Worm (Caenorhabditis elegans) whole organism, early embryonic: ENCODE data around the gene glrx-5.

Experiments used
- ama-1 ChIP-seq: fragments of 150-350 bp; optimal IDR thresholded peaks from 2 replicates; lab custom pipeline; 2014
- flt-1 ChIP-seq: fragments of 200-800 bp; sonication (Bioruptor generic); IDR thresholded peaks from 2 replicates; pipeline ENCODE4 v1.3.6; 2022; ENCODE audit warnings: missing genetic modification characterization, missing compliant biosample characterization
- hmg-4 ChIP-seq: fragments of 200-800 bp; sonication (Bioruptor generic); optimal IDR thresholded peaks from 2 replicates; lab custom pipeline; 2018; ENCODE audit warnings: mild to moderate bottlenecking, missing genetic modification characterization, missing compliant biosample characterization
- pes-1 ChIP-seq: fragments of 200-800 bp; sonication (Bioruptor generic); IDR thresholded peaks from 2 replicates; pipeline ENCODE4 v1.3.6; 2022; ENCODE audit warnings: missing genetic modification reagents, missing genetic modification characterization, missing compliant biosample characterization
- tbx-37 ChIP-seq: fragments of 200-800 bp; sonication (Bioruptor generic); conservative IDR thresholded peaks from 2 replicates; pipeline ENCODE4 v1.3.6; 2022; ENCODE audit warnings: missing genetic modification reagents, missing genetic modification characterization, missing compliant biosample characterization
- tra-4 ChIP-seq: sonication (generic microtip); optimal IDR thresholded peaks from 2 replicates; lab custom pipeline; 2017; ENCODE audit warnings: missing genetic modification characterization, missing compliant biosample characterization

- TF ChIP-seq tbx-37 (no peak), flt-1 (GFP tag; lab: Robert Waterston, UW) (no peak), ama-1 (lab: Kevin White, UChicago) (no peak), hmg-4 (GFP tag; lab: Kevin White, UChicago) (no peak), tra-4 (tag; lab: Kevin White, UChicago) (no peak), pes-1 (GFP tag; lab: Robert Waterston, UW) (no peak)
These were observed 37.4 kb upstream of the glrx-5 start for ce11 chrIII:12411059-12411458.
